Worm (Caenorhabditis elegans) whole organism, L4 larva: ENCODE measurements around the gene F58B3.4.

ENCODE experiments used
- D1046.2 ChIP-seq: fragments of 200-800 bp; sonication (Bioruptor generic); IDR thresholded peaks from 2 replicates; pipeline ENCODE4 v1.3.6; 2022; ENCODE audit warnings: missing genetic modification characterization, missing compliant biosample characterization
- F26F4.8 ChIP-seq: fragments of 200-800 bp; sonication (Bioruptor generic); conservative IDR thresholded peaks from 2 replicates; pipeline ENCODE4 v1.3.6; 2022; ENCODE audit warnings: missing genetic modification characterization, missing compliant biosample characterization
- F44E2.7 ChIP-seq: fragments of 200-800 bp; sonication (Bioruptor generic); IDR thresholded peaks from 2 replicates; pipeline ENCODE4 v2.1.2; 2022; ENCODE audit warnings: missing genetic modification characterization, missing compliant biosample characterization
- F49E8.2 ChIP-seq: sonication (generic microtip); optimal IDR thresholded peaks from 2 replicates; lab custom pipeline; 2016; ENCODE audit warnings: missing compliant biosample characterization, mild to moderate bottlenecking, missing genetic modification characterization, borderline replicate concordance
- T26A8.4 ChIP-seq: fragments of 200-800 bp; sonication (Bioruptor generic); IDR thresholded peaks from 2 replicates; pipeline ENCODE4 v1.3.6; 2022; ENCODE audit warnings: missing genetic modification characterization, missing compliant biosample characterization
- aha-1 ChIP-seq: fragments of 150-350 bp; peaks from one replicate; lab custom pipeline; 2014; ENCODE audit warnings: missing biosample characterization, missing genetic modification characterization
- aly-2 ChIP-seq: sonication (generic microtip); optimal IDR thresholded peaks from 2 replicates; lab custom pipeline; 2018; ENCODE audit warnings: missing biosample characterization, missing genetic modification characterization
- arid-1 ChIP-seq: fragments of 200-800 bp; sonication (Bioruptor generic); conservative IDR thresholded peaks from 2 replicates; pipeline ENCODE4 v1.3.6; 2022; ENCODE audit warnings: missing genetic modification reagents, missing genetic modification characterization, missing compliant biosample characterization
- ceh-28 ChIP-seq: fragments of 150-350 bp; optimal IDR thresholded peaks from 2 replicates; lab custom pipeline; 2014; ENCODE audit warnings: missing biosample characterization, missing genetic modification reagents, missing genetic modification characterization
- ceh-32 ChIP-seq: sonication (generic microtip); optimal IDR thresholded peaks from 2 replicates; lab custom pipeline; 2016; ENCODE audit warnings: mild to moderate bottlenecking, missing genetic modification characterization, missing compliant biosample characterization; ENCODE audit not compliant: poor library complexity
- ceh-62 ChIP-seq: sonication (generic microtip); optimal IDR thresholded peaks from 2 replicates; lab custom pipeline; 2017; ENCODE audit warnings: missing biosample characterization, missing genetic modification characterization
- ceh-82 ChIP-seq: sonication (generic microtip); optimal IDR thresholded peaks from 2 replicates; lab custom pipeline; 2017; ENCODE audit warnings: missing biosample characterization, missing genetic modification characterization
- ces-1 ChIP-seq: fragments of 150-350 bp; sonication (generic microtip); optimal IDR thresholded peaks from 4 replicates; lab custom pipeline; 2014; ENCODE audit warnings: missing biosample characterization, missing genetic modification reagents, missing genetic modification characterization
- cey-2 ChIP-seq: sonication (generic microtip); optimal IDR thresholded peaks from 3 replicates; lab custom pipeline; 2017; ENCODE audit warnings: missing genetic modification characterization, mild to moderate bottlenecking, missing compliant biosample characterization, antibody characterized with exemption, borderline replicate concordance; ENCODE audit not compliant: insufficient read depth
- ctbp-1 ChIP-seq: fragments of 200-800 bp; sonication (Bioruptor generic); IDR thresholded peaks from 2 replicates; pipeline ENCODE4 v1.3.6; 2022; ENCODE audit warnings: missing genetic modification reagents, missing genetic modification characterization, missing compliant biosample characterization
- dmd-8 ChIP-seq: fragments of 200-800 bp; sonication (Bioruptor generic); IDR thresholded peaks from 2 replicates; pipeline ENCODE4 v1.3.6; 2022; ENCODE audit warnings: missing genetic modification characterization, missing compliant biosample characterization
- dmd-9 ChIP-seq: fragments of 200-800 bp; sonication (Bioruptor generic); IDR thresholded peaks from 2 replicates; pipeline ENCODE4 v1.3.6; 2022; ENCODE audit warnings: missing genetic modification reagents, missing genetic modification characterization, missing compliant biosample characterization
- dpl-1 ChIP-seq: fragments of 150-350 bp; optimal IDR thresholded peaks from 2 replicates; lab custom pipeline; 2014; ENCODE audit warnings: missing biosample characterization, missing genetic modification reagents, missing genetic modification characterization
- dve-1 ChIP-seq: sonication (generic microtip); optimal IDR thresholded peaks from 2 replicates; lab custom pipeline; 2017; ENCODE audit warnings: antibody characterized with exemption, mild to moderate bottlenecking, missing genetic modification characterization, missing compliant biosample characterization; ENCODE audit not compliant: insufficient read depth
- egl-43 ChIP-seq: fragments of 200-800 bp; sonication (Bioruptor generic); IDR thresholded peaks from 2 replicates; pipeline ENCODE4 v1.3.6; 2022; ENCODE audit warnings: missing genetic modification reagents, missing genetic modification characterization, missing compliant biosample characterization
- fos-1 ChIP-seq: fragments of 150-350 bp; optimal IDR thresholded peaks from 2 replicates; lab custom pipeline; 2014; ENCODE audit warnings: missing biosample characterization, missing genetic modification characterization
- lin-1 ChIP-seq: fragments of 200-800 bp; sonication (Bioruptor generic); IDR thresholded peaks from 2 replicates; pipeline ENCODE4 v1.3.6; 2022; ENCODE audit warnings: missing genetic modification reagents, missing genetic modification characterization, missing compliant biosample characterization
- lin-15B ChIP-seq: fragments of 150-350 bp; sonication (generic microtip); optimal IDR thresholded peaks from 3 replicates; lab custom pipeline; 2014; ENCODE audit warnings: missing biosample characterization, missing genetic modification characterization
- lin-38 ChIP-seq: fragments of 200-800 bp; sonication (Bioruptor generic); IDR thresholded peaks from 2 replicates; pipeline ENCODE4 v1.3.6; 2022; ENCODE audit warnings: missing genetic modification reagents, missing genetic modification characterization, missing compliant biosample characterization
- madf-5 ChIP-seq, 2 experiments: fragments of 200-800 bp; sonication (Bioruptor generic); IDR thresholded peaks; 2 replicates each; pipeline ENCODE4 v1.3.6; 2022; ENCODE audit warnings: missing compliant biosample characterization in 2 of 2, missing genetic modification characterization in 2 of 2
- mdl-1 ChIP-seq, 2 experiments: fragments of 150-350 bp in 1 of 2; sonication (generic microtip) in 1 of 2; optimal IDR thresholded peaks; 2 replicates each; lab custom pipeline; 2014 to 2017; ENCODE audit warnings: missing biosample characterization in 2 of 2, missing genetic modification characterization in 2 of 2
- nhr-237 ChIP-seq: sonication (generic microtip); optimal IDR thresholded peaks from 2 replicates; lab custom pipeline; 2017; ENCODE audit warnings: missing biosample characterization, missing genetic modification characterization
- nhr-25 ChIP-seq: sonication (generic microtip); optimal IDR thresholded peaks from 2 replicates; lab custom pipeline; 2017; ENCODE audit warnings: missing genetic modification characterization, mild to moderate bottlenecking, missing compliant biosample characterization, antibody characterized with exemption, moderate library complexity, borderline replicate concordance; ENCODE audit not compliant: insufficient read depth
- nhr-48 ChIP-seq: sonication (generic microtip); optimal IDR thresholded peaks from 2 replicates; lab custom pipeline; 2016; ENCODE audit warnings: mild to moderate bottlenecking, missing genetic modification characterization, missing compliant biosample characterization
- pha-4 ChIP-seq, 2 experiments: fragments of 150-350 bp in 1 of 2; fragments of 200-800 bp in 1 of 2; sonication (Bioruptor generic) in 1 of 2; IDR thresholded peaks in 1 of 2; optimal IDR thresholded peaks in 1 of 2; 2 replicates each; pipeline versions ENCODE4 v1.3.6 to Lab custom; 2014 to 2022; ENCODE audit warnings: missing genetic modification characterization in 2 of 2, missing genetic modification reagents in 2 of 2, missing biosample characterization in 1 of 2, missing compliant biosample characterization in 1 of 2
- rbr-2 ChIP-seq: sonication (generic microtip); optimal IDR thresholded peaks from 2 replicates; lab custom pipeline; 2016; ENCODE audit warnings: missing genotype, missing genetic modification characterization, missing compliant biosample characterization
- sdz-12 ChIP-seq: fragments of 200-800 bp; sonication (Bioruptor generic); optimal IDR thresholded peaks from 2 replicates; lab custom pipeline; 2018; ENCODE audit warnings: mild to moderate bottlenecking, missing genetic modification characterization, missing compliant biosample characterization
- skn-1 ChIP-seq: fragments of 150-350 bp; optimal IDR thresholded peaks from 2 replicates; lab custom pipeline; 2014; ENCODE audit warnings: missing biosample characterization, missing genetic modification characterization
- snpc-1.2 ChIP-seq: fragments of 200-800 bp; sonication (Bioruptor generic); IDR thresholded peaks from 2 replicates; pipeline ENCODE4 v1.3.6; 2022; ENCODE audit warnings: missing genetic modification reagents, missing genetic modification characterization, missing compliant biosample characterization
- spr-1 ChIP-seq: sonication (generic microtip); optimal IDR thresholded peaks from 2 replicates; lab custom pipeline; 2016; ENCODE audit warnings: mild to moderate bottlenecking, missing genetic modification characterization, missing compliant biosample characterization
- tra-1 ChIP-seq: fragments of 200-800 bp; sonication (Bioruptor generic); IDR thresholded peaks from 2 replicates; pipeline ENCODE4 v1.3.6; 2022; ENCODE audit warnings: missing genetic modification reagents, missing genetic modification characterization, missing compliant biosample characterization
- unc-130 ChIP-seq: sonication (generic microtip); optimal IDR thresholded peaks from 2 replicates; lab custom pipeline; 2016; ENCODE audit warnings: missing genetic modification reagents, missing genetic modification characterization, missing compliant biosample characterization
- unc-39 ChIP-seq: sonication (generic microtip); optimal IDR thresholded peaks from 2 replicates; lab custom pipeline; 2017; ENCODE audit warnings: missing biosample characterization, missing genetic modification characterization
- unc-62 ChIP-seq, 3 experiments: fragments of 150-350 bp in 1 of 3; sonication (generic microtip); optimal IDR thresholded peaks in 2 of 3; peaks in 1 of 3; 1 replicate in 1 of 3; 2 replicates in 2 of 3; lab custom pipeline; 2014 to 2017; ENCODE audit warnings: missing biosample characterization in 3 of 3, missing genetic modification characterization in 3 of 3, missing genetic modification reagents in 3 of 3, missing genotype in 1 of 3
- vab-7 ChIP-seq: fragments of 200-800 bp; sonication (Bioruptor generic); IDR thresholded peaks from 2 replicates; pipeline ENCODE4 v1.3.6; 2022; ENCODE audit warnings: missing genetic modification reagents, missing genetic modification characterization, missing compliant biosample characterization
- zfp-2 ChIP-seq: sonication (generic microtip); optimal IDR thresholded peaks from 2 replicates; lab custom pipeline; 2016; ENCODE audit warnings: mild to moderate bottlenecking, missing genetic modification characterization, missing compliant biosample characterization
- zip-11 ChIP-seq: fragments of 200-800 bp; sonication (Bioruptor generic); IDR thresholded peaks from 2 replicates; pipeline ENCODE4 v1.3.6; 2022; ENCODE audit warnings: missing genetic modification characterization, missing compliant biosample characterization

F58B3.4 gene

DNA sequence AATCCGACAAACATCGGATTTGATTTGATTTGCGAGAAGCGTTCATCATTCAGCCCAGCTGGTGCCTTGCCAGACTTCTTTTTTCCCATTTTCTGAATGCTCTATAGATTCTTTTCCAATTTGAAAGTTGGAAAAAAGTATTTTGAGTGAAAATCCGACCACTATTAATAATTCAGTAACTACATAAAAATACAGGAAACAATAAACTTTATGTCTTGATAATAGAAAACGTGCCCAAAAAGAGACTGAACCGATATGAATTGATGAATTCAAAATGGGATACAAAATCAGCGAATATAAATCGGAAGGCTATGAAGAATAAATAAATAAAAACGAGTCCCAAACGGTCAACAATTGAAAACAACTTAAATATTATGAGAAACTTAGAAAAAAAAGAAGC lies at the start of gene F58B3.4:
Gene F58B3.4 (minus strand): TSS at position 101 of the 400 bp plus-strand sequence.
- TF ChIP-seq unc-39 = no peak
- TF ChIP-seq lin-38 (GFP tag; lab: Robert Waterston, UW) = no peak
- no peak for TF ChIP-seq egl-43 (GFP tag; lab: Robert Waterston, UW)
- TF ChIP-seq zip-11 = no peak
- TF ChIP-seq F49E8.2 (tag; lab: Kevin White, UChicago) = no peak
- no peak for TF ChIP-seq ceh-82 (tag; lab: Kevin White, UChicago)
- TF ChIP-seq fos-1 (tag; lab: Kevin White, UChicago) = no peak
- TF ChIP-seq F26F4.8 (GFP tag; lab: Robert Waterston, UW) = no peak
- no peak for TF ChIP-seq nhr-25 (tag; lab: Kevin White, UChicago)
- TF ChIP-seq unc-130 (GFP tag; lab: Kevin White, UChicago) = no peak
- TF ChIP-seq lin-1 (GFP tag; lab: Robert Waterston, UW) = no peak
- TF ChIP-seq madf-5 (GFP tag; IDR thresholded peaks at IDR 0.05; lab: Robert Waterston, UW) = no peak
- TF ChIP-seq cey-2 (tag; lab: Kevin White, UChicago) = no peak
- no peak for TF ChIP-seq vab-7
- no peak for TF ChIP-seq aly-2 (tag; lab: Kevin White, UChicago)
- TF ChIP-seq dmd-8 (GFP tag; lab: Robert Waterston, UW) = no peak
- TF ChIP-seq pha-4 (GFP tag; IDR thresholded peaks at IDR 0.05; lab: Robert Waterston, UW) = no peak
- TF ChIP-seq pha-4 (tag; optimal IDR thresholded peaks at IDR 0.05; lab: Kevin White, UChicago) = no peak

DNA sequence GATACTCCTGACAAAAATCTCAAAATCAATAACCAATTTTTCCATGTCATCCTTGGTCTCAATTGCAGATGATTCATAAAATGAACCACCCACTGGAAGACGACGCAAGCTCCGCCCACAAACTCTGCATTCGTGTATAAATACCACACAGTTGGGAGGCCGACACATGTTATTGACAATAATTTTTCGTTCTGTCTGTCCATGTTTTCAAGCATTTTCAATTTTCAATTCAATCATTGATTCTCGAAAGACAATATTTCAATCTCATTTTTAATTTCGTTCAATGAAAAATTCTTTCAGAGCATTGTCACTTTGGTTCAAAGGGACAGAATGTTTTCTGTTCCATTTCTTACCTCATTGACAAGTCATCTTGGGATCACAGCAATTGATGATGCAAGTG lies 44.4 kb upstream of the F58B3.4 start, which contains the start of gene inx-9:
Gene inx-9 (plus strand): TSS at position 301 of the 400 bp plus-strand sequence.
- TF ChIP-seq aha-1 (tag; lab: Kevin White, UChicago) (no peak), T26A8.4 (GFP tag; lab: Robert Waterston, UW) (no peak), nhr-25 (tag; lab: Kevin White, UChicago) (no peak), ces-1 (GFP tag; lab: Kevin White, UChicago) (no peak), unc-130 (GFP tag; lab: Kevin White, UChicago) (no peak), ctbp-1 (GFP tag; lab: Robert Waterston, UW) (no peak), pha-4 (GFP tag; IDR thresholded peaks at IDR 0.05; lab: Robert Waterston, UW) (no peak), pha-4 (tag; optimal IDR thresholded peaks at IDR 0.05; lab: Kevin White, UChicago) (no peak), ceh-32 (tag; lab: Kevin White, UChicago) (no peak), ceh-82 (tag; lab: Kevin White, UChicago) (no peak), arid-1 (GFP tag; lab: Robert Waterston, UW) (no peak), snpc-1.2 (GFP tag; lab: Robert Waterston, UW) (no peak), nhr-237 (tag; lab: Kevin White, UChicago) (no peak), tra-1 (GFP tag; lab: Robert Waterston, UW) (no peak), F26F4.8 (GFP tag; lab: Robert Waterston, UW) (no peak), F44E2.7 (no peak), ceh-28 (tag; lab: Kevin White, UChicago) (no peak), mdl-1 (tag; optimal IDR thresholded peaks at IDR 0.05; lab: Kevin White, UChicago) (no peak)

DNA sequence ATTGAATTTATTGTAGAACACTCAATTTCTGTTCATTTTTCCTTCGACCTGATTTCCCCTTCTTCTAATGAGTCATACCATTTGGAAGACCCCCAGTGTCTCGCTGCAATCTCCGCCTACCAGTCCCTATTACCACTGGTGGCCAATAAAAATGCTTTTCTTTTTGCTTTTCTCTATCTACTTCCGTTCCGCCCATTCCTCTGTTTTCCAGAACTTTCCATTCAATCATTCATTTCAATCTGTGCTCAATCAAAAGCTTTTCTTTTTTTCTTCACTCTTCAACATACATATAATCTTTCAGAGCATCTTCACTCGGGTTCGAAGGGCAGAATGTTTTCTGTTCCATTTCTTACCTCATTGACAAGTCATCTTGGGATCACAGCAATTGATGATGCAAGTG lies 41.9 kb upstream of the F58B3.4 start, which contains the start of gene inx-8:
Gene inx-8 (plus strand): TSS at position 301 of the 400 bp plus-strand sequence.
- no peak for TF ChIP-seq dpl-1 (GFP tag; lab: Kevin White, UChicago)
- no peak for TF ChIP-seq spr-1 (tag; lab: Kevin White, UChicago)
- TF ChIP-seq tra-1 (GFP tag; lab: Robert Waterston, UW) = no peak
- no peak for TF ChIP-seq sdz-12
- TF ChIP-seq dmd-8 (GFP tag; lab: Robert Waterston, UW) = no peak
- TF ChIP-seq lin-15B (tag; lab: Kevin White, UChicago) = no peak
- TF ChIP-seq ctbp-1 (GFP tag; lab: Robert Waterston, UW) = no peak
- TF ChIP-seq unc-62 (GFP tag; optimal IDR thresholded peaks at IDR 0.05 in 1 of 2; lab: Kevin White, UChicago) = no peak
- TF ChIP-seq unc-62 (tag; optimal IDR thresholded peaks at IDR 0.05; lab: Kevin White, UChicago) = no peak
- TF ChIP-seq dve-1 (tag; lab: Kevin White, UChicago) = no peak
- TF ChIP-seq zfp-2 (tag; lab: Kevin White, UChicago) = no peak
- no peak for TF ChIP-seq D1046.2 (GFP tag; lab: Robert Waterston, UW)
- TF ChIP-seq pha-4 (GFP tag; IDR thresholded peaks at IDR 0.05; lab: Robert Waterston, UW) = no peak
- TF ChIP-seq pha-4 (tag; optimal IDR thresholded peaks at IDR 0.05; lab: Kevin White, UChicago) = no peak
- no peak for TF ChIP-seq nhr-48 (tag; lab: Kevin White, UChicago)
- TF ChIP-seq unc-39 = no peak
- no peak for TF ChIP-seq skn-1 (tag; lab: Kevin White, UChicago)
- TF ChIP-seq rbr-2 (tag; lab: Kevin White, UChicago) = no peak
- TF ChIP-seq dmd-9 (GFP tag; lab: Robert Waterston, UW) = no peak
- TF ChIP-seq ceh-62 (tag; lab: Kevin White, UChicago) = no peak
- no peak for TF ChIP-seq ces-1 (GFP tag; lab: Kevin White, UChicago)
